Worm (Caenorhabditis elegans): ENCODE measurements around the gene C06E1.11.

DNA sequence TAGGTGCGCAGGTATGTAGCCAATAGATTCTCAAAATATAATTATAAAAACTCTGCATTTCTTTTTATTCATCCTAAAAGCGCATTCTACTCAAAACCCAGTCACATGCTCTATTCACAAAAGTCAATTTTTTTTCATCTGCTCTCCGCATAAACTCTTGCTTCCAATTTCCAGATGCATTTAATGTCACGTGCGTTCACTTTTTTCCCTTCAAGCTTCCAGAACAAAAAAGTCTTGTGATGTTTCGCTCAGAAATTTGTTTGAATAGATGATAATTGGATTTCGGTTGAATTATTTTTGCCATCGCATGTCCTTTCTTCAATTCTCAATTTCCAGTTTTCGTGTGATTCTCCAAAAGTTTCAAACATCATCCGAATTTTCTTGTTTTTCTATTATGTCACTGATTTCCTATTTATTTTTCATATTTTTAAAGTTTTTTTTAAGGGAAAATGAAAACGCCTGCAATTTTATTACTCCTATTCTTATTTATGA lies 48.5 kb upstream of the C06E1.11 start, which contains the start of gene F22B7.1:
- TF ChIP-seq dpl-1 (GFP tag; optimal IDR thresholded peaks at IDR 0.05) (no peak), ceh-58 (GFP tag; IDR thresholded peaks at IDR 0.05) (no peak), pha-4 (tag; optimal IDR thresholded peaks at IDR 0.05) (no peak), attf-5 (GFP tag; optimal IDR thresholded peaks at IDR 0.05) (no peak), snpc-4 (GFP tag; optimal IDR thresholded peaks at IDR 0.05) (no peak), snpc-4 (tag; optimal IDR thresholded peaks at IDR 0.05) (no peak), dox-1 (GFP tag; IDR thresholded peaks at IDR 0.05) (no peak), pbrm-1 (GFP tag; IDR thresholded peaks at IDR 0.05) (no peak), unc-130 (GFP tag; optimal IDR thresholded peaks at IDR 0.05) (no peak), hlh-12 (tag; optimal IDR thresholded peaks at IDR 0.05) (no peak), hrde-1 (tag; optimal IDR thresholded peaks at IDR 0.05; ENCODE audit: borderline replicate concordance) (no peak), K12H6.12 (tag; optimal IDR thresholded peaks at IDR 0.05) (no peak)
